Worm (Caenorhabditis elegans): ENCODE measurements around the gene Y9C2UA.1.

- TF ChIP-seq R02D3.7 (tag; optimal IDR thresholded peaks at IDR 0.05) (no peak), nhr-77 (tag; optimal IDR thresholded peaks at IDR 0.05) (peak; percentile 70), F37D6.2 (tag; optimal IDR thresholded peaks at IDR 0.05) (peak; percentile 7), nhr-42 (GFP tag; IDR thresholded peaks at IDR 0.05) (no peak), unc-130 (GFP tag; optimal IDR thresholded peaks at IDR 0.05) (no peak), dpl-1 (GFP tag; optimal IDR thresholded peaks at IDR 0.05) (no peak), mep-1 (tag; optimal IDR thresholded peaks at IDR 0.05) (peak; percentile 70), daf-19 (GFP tag; conservative IDR thresholded peaks at IDR 0.05) (0 out of 2 replicates have a peak, but pooled peaks have one; percentile 55), aha-1 (tag) (peak; percentile 69), T26A8.4 (GFP tag; IDR thresholded peaks at IDR 0.05) (no peak), tag-97 (GFP tag; IDR thresholded peaks at IDR 0.05) (no peak)
Measured at ce11 chrII:9117789-9118242, 21.6 kb upstream of the Y9C2UA.1 start.
